Fruit fly (Drosophila melanogaster) whole organism, embryonic: ENCODE measurements around the gene wb.

ENCODE experiments used
- CG10147 ChIP-seq: fragments of 200-800 bp; sonication (Bioruptor generic); optimal IDR thresholded peaks from 2 replicates; lab custom pipeline; 2019; ENCODE audit warnings: missing biosample characterization, mild to moderate bottlenecking, missing genetic modification characterization, moderate library complexity
- CG10565 ChIP-seq: fragments of 200-800 bp; sonication (Bioruptor generic); optimal IDR thresholded peaks from 3 replicates; lab custom pipeline; 2016; ENCODE audit warnings: missing biosample characterization, mild to moderate bottlenecking, missing genetic modification characterization
- CG11504 ChIP-seq: fragments of 200-800 bp; sonication (Bioruptor generic); optimal IDR thresholded peaks from 3 replicates; lab custom pipeline; 2019; ENCODE audit warnings: missing biosample characterization, mild to moderate bottlenecking, missing genetic modification characterization, moderate library complexity
- CG12071 ChIP-seq: fragments of 200-800 bp; sonication (Bioruptor generic); optimal IDR thresholded peaks from 3 replicates; lab custom pipeline; 2018; ENCODE audit warnings: missing biosample characterization, mild to moderate bottlenecking, missing genetic modification characterization
- CG14710 ChIP-seq: fragments of 200-800 bp; sonication (Bioruptor generic); optimal IDR thresholded peaks from 3 replicates; lab custom pipeline; 2019; ENCODE audit warnings: missing biosample characterization, mild to moderate bottlenecking, missing genetic modification characterization, moderate library complexity
- CG15479 ChIP-seq: fragments of 200-800 bp; sonication (Bioruptor generic); optimal IDR thresholded peaks from 3 replicates; lab custom pipeline; 2019; ENCODE audit warnings: missing biosample characterization, mild to moderate bottlenecking, missing genetic modification characterization, moderate library complexity
- CG15601 ChIP-seq: fragments of 200-800 bp; sonication (Bioruptor generic); optimal IDR thresholded peaks from 3 replicates; lab custom pipeline; 2019; ENCODE audit warnings: missing biosample characterization, mild to moderate bottlenecking, missing genetic modification characterization, moderate library complexity
- CG1603 ChIP-seq: fragments of 200-800 bp; sonication (Bioruptor generic); optimal IDR thresholded peaks from 2 replicates; lab custom pipeline; 2019; ENCODE audit warnings: missing biosample characterization, mild to moderate bottlenecking, missing genetic modification characterization, moderate library complexity
- CG2199 ChIP-seq: fragments of 200-800 bp; sonication (Bioruptor generic); IDR thresholded peaks from 3 replicates; pipeline ENCODE4 v1.3.6; 2022; ENCODE audit warnings: missing biosample characterization, missing genetic modification characterization
- CG4360 ChIP-seq: fragments of 200-800 bp; sonication (Bioruptor generic); IDR thresholded peaks from 2 replicates; pipeline ENCODE4 v1.3.6; 2022; ENCODE audit warnings: missing biosample characterization, missing genetic modification characterization
- CG4730 ChIP-seq: fragments of 200-800 bp; sonication (Bioruptor generic); IDR thresholded peaks from 2 replicates; pipeline ENCODE4 v1.3.6; 2022; ENCODE audit warnings: missing biosample characterization, missing genetic modification characterization
- CG6683 ChIP-seq: fragments of 200-800 bp; sonication (Bioruptor generic); optimal IDR thresholded peaks from 2 replicates; lab custom pipeline; 2017; ENCODE audit warnings: missing biosample characterization, mild to moderate bottlenecking, missing genetic modification characterization, missing genetic modification reagents
- CG6689 ChIP-seq: fragments of 200-800 bp; sonication (Bioruptor generic); IDR thresholded peaks from 2 replicates; pipeline ENCODE4 v1.3.6; 2022; ENCODE audit warnings: missing biosample characterization, missing genetic modification characterization
- CG6791 ChIP-seq: fragments of 200-800 bp; sonication (Bioruptor generic); IDR thresholded peaks from 3 replicates; pipeline ENCODE4 v1.3.6; 2022; ENCODE audit warnings: missing biosample characterization, missing genetic modification characterization; ENCODE audit not compliant: partially characterized antibody
- CG7745 ChIP-seq: fragments of 200-800 bp; sonication (Bioruptor generic); optimal IDR thresholded peaks from 2 replicates; lab custom pipeline; 2018; ENCODE audit warnings: missing biosample characterization, mild to moderate bottlenecking, missing genetic modification characterization, moderate library complexity
- CTCF ChIP-seq: fragments of 200-800 bp; sonication (Bioruptor generic); optimal IDR thresholded peaks from 2 replicates; lab custom pipeline; 2017; ENCODE audit warnings: missing biosample characterization, mild to moderate bottlenecking, missing genetic modification characterization, moderate library complexity
- Jarid2 ChIP-seq: fragments of 200-800 bp; sonication (Bioruptor generic); optimal IDR thresholded peaks from 3 replicates; lab custom pipeline; 2017; ENCODE audit warnings: mild to moderate bottlenecking, missing biosample characterization, missing genetic modification reagents, missing genetic modification characterization
- Lhr ChIP-seq: fragments of 200-800 bp; sonication (Bioruptor generic); optimal IDR thresholded peaks from 3 replicates; lab custom pipeline; 2017; ENCODE audit warnings: mild to moderate bottlenecking, missing biosample characterization, missing genetic modification reagents, missing genetic modification characterization
- MBD-R2 ChIP-seq: fragments of 200-800 bp; sonication (Bioruptor generic); IDR thresholded peaks from 2 replicates; pipeline ENCODE4 v1.3.6; 2022; ENCODE audit warnings: missing biosample characterization, missing genetic modification characterization
- Mad ChIP-seq: fragments of 200-800 bp; sonication (Bioruptor generic); optimal IDR thresholded peaks from 2 replicates; lab custom pipeline; 2016; ENCODE audit warnings: missing biosample characterization, missing genetic modification characterization
- Mrtf ChIP-seq: fragments of 200-800 bp; sonication (Bioruptor generic); IDR thresholded peaks from 3 replicates; pipeline ENCODE4 v1.3.6; 2022; ENCODE audit warnings: missing biosample characterization, missing genetic modification characterization
- Myb ChIP-seq: fragments of 200-800 bp; sonication (Bioruptor generic); optimal IDR thresholded peaks from 2 replicates; lab custom pipeline; 2016; ENCODE audit warnings: missing biosample characterization, missing genetic modification characterization
- Pdp1 ChIP-seq, 2 experiments: fragments of 200-800 bp; sonication (Bioruptor generic); optimal IDR thresholded peaks; 3 replicates each; lab custom pipeline; 2016; ENCODE audit warnings: missing biosample characterization in 2 of 2, missing genetic modification characterization in 2 of 2, mild to moderate bottlenecking in 1 of 2, moderate library complexity in 1 of 2
- al ChIP-seq: fragments of 200-800 bp; sonication (Bioruptor generic); IDR thresholded peaks from 2 replicates; pipeline ENCODE4 v1.3.6; 2022; ENCODE audit warnings: missing biosample characterization, missing genetic modification characterization
- ara ChIP-seq: fragments of 200-800 bp; sonication (Bioruptor generic); IDR thresholded peaks from 2 replicates; pipeline ENCODE4 v1.3.6; 2022; ENCODE audit warnings: missing biosample characterization, missing genetic modification characterization
- dmrt99B ChIP-seq: fragments of 200-800 bp; sonication (Bioruptor generic); optimal IDR thresholded peaks from 2 replicates; lab custom pipeline; 2018; ENCODE audit warnings: missing biosample characterization, mild to moderate bottlenecking, missing genetic modification characterization, moderate library complexity
- gce ChIP-seq: fragments of 200-800 bp; sonication (Bioruptor generic); IDR thresholded peaks from 3 replicates; pipeline ENCODE4 v1.3.6; 2022; ENCODE audit warnings: missing biosample characterization, missing genetic modification characterization
- gfzf ChIP-seq: fragments of 200-800 bp; sonication (Bioruptor generic); optimal IDR thresholded peaks from 2 replicates; lab custom pipeline; 2016; ENCODE audit warnings: missing biosample characterization, mild to moderate bottlenecking, missing genetic modification characterization, moderate library complexity
- grau ChIP-seq: fragments of 200-800 bp; optimal IDR thresholded peaks from 3 replicates; lab custom pipeline; 2019; ENCODE audit warnings: missing biosample characterization, mild to moderate bottlenecking, missing genetic modification characterization, moderate library complexity
- gsb-n ChIP-seq: fragments of 200-800 bp; sonication (Bioruptor generic); optimal IDR thresholded peaks from 3 replicates; lab custom pipeline; 2018; ENCODE audit warnings: missing biosample characterization, mild to moderate bottlenecking, missing genetic modification characterization
- lmd ChIP-seq: fragments of 200-800 bp; sonication (Bioruptor generic); IDR thresholded peaks from 2 replicates; pipeline ENCODE4 v1.3.6; 2022; ENCODE audit warnings: missing biosample characterization, missing genetic modification characterization
- oc ChIP-seq: fragments of 200-800 bp; sonication (Bioruptor generic); optimal IDR thresholded peaks from 2 replicates; lab custom pipeline; 2018; ENCODE audit warnings: missing biosample characterization, mild to moderate bottlenecking, missing genetic modification characterization, moderate library complexity
- pita ChIP-seq: fragments of 200-800 bp; sonication (Bioruptor generic); optimal IDR thresholded peaks from 2 replicates; lab custom pipeline; 2017; ENCODE audit warnings: missing biosample characterization, mild to moderate bottlenecking, missing genetic modification characterization
- pzg ChIP-seq: fragments of 200-800 bp; sonication (Bioruptor generic); optimal IDR thresholded peaks from 3 replicates; lab custom pipeline; 2018; ENCODE audit warnings: missing biosample characterization, mild to moderate bottlenecking, missing genetic modification characterization, moderate library complexity
- stwl ChIP-seq: fragments of 200-800 bp; sonication (Bioruptor generic); optimal IDR thresholded peaks from 3 replicates; lab custom pipeline; 2018; ENCODE audit warnings: missing biosample characterization, mild to moderate bottlenecking, missing genetic modification characterization, moderate library complexity
- tin ChIP-seq: fragments of 200-800 bp; sonication (Bioruptor generic); optimal IDR thresholded peaks from 3 replicates; lab custom pipeline; 2016; ENCODE audit warnings: missing biosample characterization, missing genetic modification characterization
- tll ChIP-seq, 2 experiments: fragments of 200-800 bp in 1 of 2; fragments of >200 bp in 1 of 2; sonication (Bioruptor generic) in 1 of 2; optimal IDR thresholded peaks; 2 replicates each; lab custom pipeline; 2017 to 2019; ENCODE audit warnings: missing biosample characterization in 2 of 2, missing genetic modification characterization in 2 of 2, mild to moderate bottlenecking in 1 of 2, moderate library complexity in 1 of 2
- trem ChIP-seq: fragments of 200-800 bp; optimal IDR thresholded peaks from 3 replicates; lab custom pipeline; 2019; ENCODE audit warnings: missing biosample characterization, mild to moderate bottlenecking, missing genetic modification characterization, moderate library complexity
- zen2 ChIP-seq: fragments of 200-800 bp; sonication (Bioruptor generic); IDR thresholded peaks from 3 replicates; pipeline ENCODE4 v1.3.6; 2022; ENCODE audit warnings: missing biosample characterization, missing genetic modification characterization; ENCODE audit not compliant: partially characterized antibody

The wb gene

DNA sequence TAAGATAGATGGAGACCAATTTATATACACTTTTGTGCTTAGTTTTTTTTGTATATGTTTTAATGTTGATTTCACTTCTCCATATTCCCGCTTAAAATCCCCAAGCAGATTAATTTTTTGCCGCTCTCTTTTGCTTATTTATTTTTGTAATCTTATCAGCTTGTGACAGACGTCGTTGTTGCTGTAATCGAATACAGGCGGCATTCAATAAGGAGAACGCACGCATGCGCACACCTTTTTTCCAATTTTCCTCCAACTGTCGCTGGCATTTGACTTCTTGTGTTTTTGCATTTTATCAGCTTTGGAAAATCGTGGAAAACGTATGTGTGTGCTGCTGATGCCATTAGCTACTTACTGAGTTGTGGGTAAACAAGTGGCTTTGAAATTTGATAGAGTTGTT is 21.8 kb downstream of the wb start:
- 0 out of 2 replicates have a peak, but pooled peaks have one; percentile 40 for TF ChIP-seq ara (GFP tag; lab: Robert Waterston, UW)
- no peak for TF ChIP-seq Mad (GFP tag; lab: Kevin White, UChicago)
- TF ChIP-seq Mrtf (GFP tag; lab: Robert Waterston, UW): no peak
- no peak for TF ChIP-seq al (GFP tag; lab: Robert Waterston, UW)
- peak; percentile 17 for TF ChIP-seq CG7745 (tag; lab: Kevin White, UChicago)
- TF ChIP-seq lmd: no peak
- peak; percentile 54; the same call in 1 of the 2 replicates for TF ChIP-seq CG4360 (GFP tag; lab: Robert Waterston, UW)
- no peak for TF ChIP-seq CG4730 (GFP tag; lab: Robert Waterston, UW)
- TF ChIP-seq CG6683 (GFP tag; lab: Kevin White, UChicago): no peak
- peak; percentile 52 for TF ChIP-seq oc (tag; lab: Kevin White, UChicago)
- no peak for TF ChIP-seq Jarid2 (GFP tag; lab: Kevin White, UChicago)
- TF ChIP-seq CG2199 (GFP tag; lab: Robert Waterston, UW): 0 out of 3 replicates have a peak, but pooled peaks have one; percentile 37
- TF ChIP-seq CG15479 (GFP tag; lab: Kevin White, UChicago): peak; percentile 20
- TF ChIP-seq grau (tag; lab: Kevin White, UChicago): peak; percentile 83
- TF ChIP-seq Pdp1 (GFP tag; optimal IDR thresholded peaks at IDR 0.05; lab: Kevin White, UChicago): peak in 1 of 2 experiments; percentile 74

dm6 chr2L:14287907-14288306 is 25.1 kb downstream of the wb start:
- TF ChIP-seq tin: no peak
- peak; percentile 1 for TF ChIP-seq pzg
- TF ChIP-seq MBD-R2 (GFP tag; lab: Robert Waterston, UW): 0 out of 2 replicates have a peak, but pooled peaks have one; percentile 20
- 0 out of 2 replicates have a peak, but pooled peaks have one; percentile 29 for TF ChIP-seq ara (GFP tag; lab: Robert Waterston, UW)
- peak; percentile 53 for TF ChIP-seq Lhr (GFP tag; lab: Kevin White, UChicago)
- TF ChIP-seq gfzf (GFP tag; lab: Kevin White, UChicago): peak; percentile 36
- peak; percentile 97 for TF ChIP-seq Myb (GFP tag; lab: Kevin White, UChicago)
- peak; percentile 28 for TF ChIP-seq trem (tag; lab: Kevin White, UChicago)
- peak; percentile 63 for TF ChIP-seq stwl (tag; lab: Kevin White, UChicago)
- TF ChIP-seq CG11504 (tag; lab: Kevin White, UChicago): peak; percentile 86
- TF ChIP-seq dmrt99B (tag; lab: Kevin White, UChicago): no peak
- TF ChIP-seq gce (GFP tag; lab: Robert Waterston, UW): peak; percentile 6; the same call in 1 of the 3 replicates
- TF ChIP-seq CG10147: no peak
- TF ChIP-seq pita: peak; percentile 93
- no peak for TF ChIP-seq tll (GFP tag; optimal IDR thresholded peaks at IDR 0.05; lab: Kevin White, UChicago)
- TF ChIP-seq zen2 (GFP tag; lab: Robert Waterston, UW): 0 out of 3 replicates have a peak, but pooled peaks have one; percentile 21
- no peak for TF ChIP-seq CG6689 (GFP tag; lab: Robert Waterston, UW)
- TF ChIP-seq CG12071 (GFP tag; lab: Kevin White, UChicago): no peak
- peak; percentile 9 for TF ChIP-seq CG14710
- peak; percentile 78 for TF ChIP-seq CTCF (GFP tag; lab: Kevin White, UChicago)
- TF ChIP-seq CG15601: peak; percentile 1
- TF ChIP-seq gsb-n (tag; lab: Kevin White, UChicago): no peak
- no peak for TF ChIP-seq CG10565 (GFP tag; lab: Kevin White, UChicago)
- TF ChIP-seq Jarid2 (GFP tag; lab: Kevin White, UChicago): peak; percentile 23
- peak; percentile 36; the same call in 1 of the 3 replicates for TF ChIP-seq CG6791 (GFP tag; lab: Robert Waterston, UW)
- peak; percentile 41 for TF ChIP-seq CG1603 (tag; lab: Kevin White, UChicago)
